Fruit fly (Drosophila melanogaster): ENCODE results near the gene CCT2.

Gene CCT2

DNA sequence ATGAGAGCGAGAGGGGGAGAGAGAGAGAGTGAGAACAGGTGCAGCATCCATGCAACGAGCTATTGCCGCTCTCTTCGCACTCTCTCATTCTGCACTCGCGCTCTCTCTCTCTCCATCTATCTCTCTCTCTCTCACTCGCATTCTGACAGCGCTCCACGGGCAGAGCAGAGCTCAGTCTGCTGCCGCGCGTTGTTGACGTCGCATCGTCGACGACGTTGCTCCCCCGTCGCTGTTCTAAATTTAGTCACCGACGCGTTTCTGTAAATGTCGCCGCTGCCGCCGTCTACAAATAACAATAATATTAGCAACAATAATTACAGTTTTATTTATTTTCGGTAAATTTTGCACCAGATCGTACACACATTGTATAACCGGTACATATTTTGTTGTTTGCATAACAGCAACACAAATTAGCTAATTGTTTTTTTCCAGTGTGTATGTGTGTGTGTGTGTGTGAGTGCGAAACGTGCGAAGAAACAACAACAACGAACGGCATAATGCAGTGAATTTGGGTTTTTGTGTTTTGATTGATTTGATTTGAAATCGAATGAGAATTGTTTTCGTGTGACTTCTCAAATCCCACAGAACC, 46.8 kb upstream of the CCT2 start (continued):
- TF ChIP-seq Med (GFP tag) (peak; percentile 85), az2 (GFP tag; optimal IDR thresholded peaks at IDR 0.05) (peak; percentile 17), Scr (GFP tag; IDR thresholded peaks at IDR 0.05; ENCODE audit: partially characterized antibody) (peak; percentile 40; the same call in 1 of the 2 replicates), Doc2 (GFP tag; IDR thresholded peaks at IDR 0.05) (no peak), crol (GFP tag; IDR thresholded peaks at IDR 0.05) (peak; percentile 90), ttk (GFP tag; IDR thresholded peaks at IDR 0.05) (0 out of 2 replicates have a peak, but pooled peaks have one; percentile 5), hkb (optimal IDR thresholded peaks at IDR 0.05) (no peak), hkb (GFP tag; IDR thresholded peaks at IDR 0.05) (0 out of 2 replicates have a peak, but pooled peaks have one; percentile 27), lov (optimal IDR thresholded peaks at IDR 0.05) (no peak), lov (GFP tag; IDR thresholded peaks at IDR 0.05) (peak; percentile 16; the same call in 1 of the 3 replicates), sd (tag; optimal IDR thresholded peaks at IDR 0.05) (peak; percentile 42), ftz-f1 (GFP tag; optimal IDR thresholded peaks at IDR 0.05) (no peak), CG6689 (GFP tag; IDR thresholded peaks at IDR 0.05) (peak; percentile 23; the same call in 1 of the 2 replicates), CG13123 (GFP tag; optimal IDR thresholded peaks at IDR 0.05) (no peak), CG1603 (tag; optimal IDR thresholded peaks at IDR 0.05) (peak; percentile 56), CG3995 (GFP tag; optimal IDR thresholded peaks at IDR 0.05) (no peak), Bdp1 (GFP tag; optimal IDR thresholded peaks at IDR 0.05) (no peak), CG2678 (tag; optimal IDR thresholded peaks at IDR 0.05) (peak; percentile 9), CG14441 (GFP tag; IDR thresholded peaks at IDR 0.05) (0 out of 2 replicates have a peak, but pooled peaks have one; percentile 10), CG2712 (tag; optimal IDR thresholded peaks at IDR 0.05) (peak; percentile 23), prd (optimal IDR thresholded peaks at IDR 0.05) (no peak), prd (GFP tag; IDR thresholded peaks at IDR 0.05) (0 out of 3 replicates have a peak, but pooled peaks have one; percentile 30), Rfx (GFP tag; IDR thresholded peaks at IDR 0.05) (peak; percentile 7; the same call in 1 of the 2 replicates), sug (tag; optimal IDR thresholded peaks at IDR 0.05) (peak; percentile 6), z (GFP tag; IDR thresholded peaks at IDR 0.05) (peak; percentile 58; the same call in 1 of the 3 replicates), Hmr (GFP tag; optimal IDR thresholded peaks at IDR 0.05) (peak; percentile 9), tap (tag; optimal IDR thresholded peaks at IDR 0.05) (no peak), Chrac-16 (GFP tag; optimal IDR thresholded peaks at IDR 0.05) (peak; percentile 13), jigr1 (GFP tag; IDR thresholded peaks at IDR 0.05) (no peak), Xrp1 (GFP tag; IDR thresholded peaks at IDR 0.05) (peak; percentile 53), fu2 (GFP tag; optimal IDR thresholded peaks at IDR 0.05) (no peak), CG34376 (GFP tag; optimal IDR thresholded peaks at IDR 0.05) (peak; percentile 5), Ets65A (GFP tag) (peak; percentile 88), cg (GFP tag; optimal IDR thresholded peaks at IDR 0.05) (peak; percentile 61), eve (GFP tag; optimal IDR thresholded peaks at IDR 0.05) (peak in 1 of 2 experiments; percentile 61), CG8388 (GFP tag; optimal IDR thresholded peaks at IDR 0.05) (peak; percentile 26), HmgZ (tag; optimal IDR thresholded peaks at IDR 0.05) (no peak), CG17385 (GFP tag; optimal IDR thresholded peaks at IDR 0.05) (peak; percentile 9), zfh1 (GFP tag; IDR thresholded peaks at IDR 0.05) (0 out of 3 replicates have a peak, but pooled peaks have one; percentile 3), Camta (GFP tag; optimal IDR thresholded peaks at IDR 0.05) (peak; percentile 12), Sox102F (GFP tag; optimal IDR thresholded peaks at IDR 0.05) (peak; percentile 36), CG17359 (tag; optimal IDR thresholded peaks at IDR 0.05) (peak; percentile 30), E2f1 (GFP tag; IDR thresholded peaks at IDR 0.05) (peak; percentile 14; the same call in 1 of the 2 replicates), Ptx1 (GFP tag; IDR thresholded peaks at IDR 0.05) (0 out of 2 replicates have a peak, but pooled peaks have one; percentile 33), B-H2 (GFP tag; optimal IDR thresholded peaks at IDR 0.05) (no peak), lab (GFP tag; optimal IDR thresholded peaks at IDR 0.05) (peak; percentile 51), Hr51 (GFP tag; optimal IDR thresholded peaks at IDR 0.05) (peak; percentile 9 to 17), unpg (GFP tag; optimal IDR thresholded peaks at IDR 0.05) (peak; percentile 49), Drgx (GFP tag; IDR thresholded peaks at IDR 0.05) (peak; percentile 40), sob (GFP tag; IDR thresholded peaks at IDR 0.05) (no peak)
